Fruit fly (Drosophila melanogaster) whole organism, prepupa: ENCODE data around the gene CalpB.

Experiments
- CG10631 ChIP-seq: fragments of 200-800 bp; sonication (Bioruptor generic); optimal IDR thresholded peaks from 2 replicates; lab custom pipeline; 2016; ENCODE audit warnings: missing biosample characterization, missing genetic modification characterization
- CG11902 ChIP-seq: fragments of 200-800 bp; sonication (Bioruptor generic); optimal IDR thresholded peaks from 3 replicates; lab custom pipeline; 2016; ENCODE audit warnings: missing biosample characterization, missing genetic modification characterization
- CG15336 ChIP-seq: fragments of 200-800 bp; sonication (Bioruptor generic); IDR thresholded peaks from 2 replicates; pipeline ENCODE4 v1.3.6; 2022; ENCODE audit warnings: missing biosample characterization, missing genetic modification characterization
- CG16779 ChIP-seq: fragments of 200-800 bp; sonication (Bioruptor generic); optimal IDR thresholded peaks from 3 replicates; lab custom pipeline; 2017; ENCODE audit warnings: missing biosample characterization, mild to moderate bottlenecking, missing genetic modification characterization
- CG3032 ChIP-seq: fragments of 200-800 bp; optimal IDR thresholded peaks from 2 replicates; lab custom pipeline; 2019; ENCODE audit warnings: missing biosample characterization, mild to moderate bottlenecking, missing genetic modification characterization, moderate library complexity
- CG31627 ChIP-seq: fragments of 200-800 bp; sonication (Bioruptor generic); optimal IDR thresholded peaks from 3 replicates; lab custom pipeline; 2016; ENCODE audit warnings: missing biosample characterization, missing genetic modification characterization
- CG32006 ChIP-seq: fragments of 200-800 bp; sonication (Bioruptor generic); optimal IDR thresholded peaks from 3 replicates; lab custom pipeline; 2017; ENCODE audit warnings: missing biosample characterization, mild to moderate bottlenecking, missing genetic modification characterization
- CG34406 ChIP-seq: fragments of 200-800 bp; sonication (Bioruptor generic); optimal IDR thresholded peaks from 3 replicates; lab custom pipeline; 2016; ENCODE audit warnings: missing biosample characterization, missing genetic modification characterization
- CG3919 ChIP-seq: fragments of 200-800 bp; sonication (Bioruptor generic); optimal IDR thresholded peaks from 3 replicates; lab custom pipeline; 2016; ENCODE audit warnings: missing biosample characterization, missing genetic modification characterization
- CG4318 ChIP-seq: fragments of 200-800 bp; sonication (Bioruptor generic); optimal IDR thresholded peaks from 3 replicates; lab custom pipeline; 2017; ENCODE audit warnings: missing biosample characterization, mild to moderate bottlenecking, missing genetic modification characterization
- CG6163 ChIP-seq: fragments of 200-800 bp; sonication (Bioruptor generic); IDR thresholded peaks from 3 replicates; pipeline ENCODE4 v1.3.6; 2022; ENCODE audit warnings: missing biosample characterization, missing genetic modification characterization
- CG6276 ChIP-seq: fragments of 200-800 bp; sonication (Bioruptor generic); optimal IDR thresholded peaks from 2 replicates; lab custom pipeline; 2017; ENCODE audit warnings: missing biosample characterization, mild to moderate bottlenecking, missing genetic modification characterization
- CG6792 ChIP-seq: fragments of 200-800 bp; sonication (Bioruptor generic); optimal IDR thresholded peaks from 3 replicates; lab custom pipeline; 2016; ENCODE audit warnings: missing biosample characterization, missing genetic modification characterization
- CG6808 ChIP-seq: fragments of 200-800 bp; sonication (Bioruptor generic); optimal IDR thresholded peaks from 3 replicates; lab custom pipeline; 2017; ENCODE audit warnings: missing biosample characterization, missing genetic modification characterization, mild to moderate bottlenecking, moderate library complexity, missing genetic modification reagents
- CG6854 ChIP-seq: fragments of 200-800 bp; sonication (Bioruptor generic); optimal IDR thresholded peaks from 2 replicates; lab custom pipeline; 2017; ENCODE audit warnings: missing biosample characterization, mild to moderate bottlenecking, missing genetic modification characterization
- CG7368 ChIP-seq: fragments of 200-800 bp; sonication (Bioruptor generic); optimal IDR thresholded peaks from 3 replicates; lab custom pipeline; 2016; ENCODE audit warnings: missing biosample characterization, missing genetic modification characterization
- CG8119 ChIP-seq: fragments of 200-800 bp; sonication (Bioruptor generic); IDR thresholded peaks from 3 replicates; pipeline ENCODE4 v1.3.6; 2022; ENCODE audit warnings: missing biosample characterization, missing genetic modification characterization
- CG8319 ChIP-seq: fragments of 200-800 bp; sonication (Bioruptor generic); optimal IDR thresholded peaks from 3 replicates; lab custom pipeline; 2016; ENCODE audit warnings: missing biosample characterization, missing genetic modification characterization
- CG8632 ChIP-seq: fragments of 200-800 bp; sonication (Bioruptor generic); optimal IDR thresholded peaks from 3 replicates; lab custom pipeline; 2016; ENCODE audit warnings: missing biosample characterization, missing genetic modification characterization
- CG9139 ChIP-seq: fragments of 200-800 bp; sonication (Bioruptor generic); optimal IDR thresholded peaks from 3 replicates; lab custom pipeline; 2017; ENCODE audit warnings: missing biosample characterization, mild to moderate bottlenecking, missing genetic modification characterization
- Eip78C ChIP-seq: fragments of 200-800 bp; sonication (Bioruptor generic); peaks from one replicate; lab custom pipeline; 2016; ENCODE audit warnings: missing biosample characterization, missing genetic modification characterization
- Eip93F ChIP-seq: fragments of 200-800 bp; sonication (Bioruptor generic); optimal IDR thresholded peaks from 2 replicates; lab custom pipeline; 2016; ENCODE audit warnings: missing biosample characterization, mild to moderate bottlenecking, missing genetic modification characterization
- Ets21C ChIP-seq: fragments of 200-800 bp; sonication (Bioruptor generic); optimal IDR thresholded peaks from 3 replicates; lab custom pipeline; 2016; ENCODE audit warnings: missing biosample characterization, missing genetic modification characterization
- Ets96B ChIP-seq: fragments of 200-800 bp; optimal IDR thresholded peaks from 2 replicates; lab custom pipeline; 2019; ENCODE audit warnings: missing biosample characterization, mild to moderate bottlenecking, missing genetic modification characterization, moderate library complexity
- Gug ChIP-seq: fragments of 200-800 bp; sonication (Bioruptor generic); IDR thresholded peaks from 2 replicates; pipeline ENCODE4 v1.3.6; 2022; ENCODE audit warnings: missing biosample characterization, missing genetic modification characterization
- Met ChIP-seq: fragments of 200-800 bp; sonication (Bioruptor generic); optimal IDR thresholded peaks from 3 replicates; lab custom pipeline; 2016; ENCODE audit warnings: missing biosample characterization, missing genetic modification characterization
- OdsH ChIP-seq: fragments of 200-800 bp; sonication (Bioruptor generic); optimal IDR thresholded peaks from 3 replicates; lab custom pipeline; 2016; ENCODE audit warnings: missing biosample characterization, missing genetic modification characterization
- Sox102F ChIP-seq: fragments of 200-800 bp; sonication (Bioruptor generic); optimal IDR thresholded peaks from 2 replicates; lab custom pipeline; 2016; ENCODE audit warnings: missing biosample characterization, mild to moderate bottlenecking, missing genetic modification characterization
- Sox14 ChIP-seq: fragments of 200-800 bp; sonication (Bioruptor generic); optimal IDR thresholded peaks from 3 replicates; lab custom pipeline; 2016; ENCODE audit warnings: missing biosample characterization, missing genetic modification characterization
- Sox15 ChIP-seq: fragments of 200-800 bp; sonication (Bioruptor generic); optimal IDR thresholded peaks from 3 replicates; lab custom pipeline; 2016; ENCODE audit warnings: missing biosample characterization, missing genetic modification characterization
- achi ChIP-seq: fragments of 200-800 bp; sonication (Bioruptor generic); optimal IDR thresholded peaks from 3 replicates; lab custom pipeline; 2016; ENCODE audit warnings: missing biosample characterization, missing genetic modification characterization
- acj6 ChIP-seq: fragments of 200-800 bp; sonication (Bioruptor generic); optimal IDR thresholded peaks from 3 replicates; lab custom pipeline; 2016; ENCODE audit warnings: missing biosample characterization, missing genetic modification characterization
- cyc ChIP-seq: fragments of 200-800 bp; sonication (Bioruptor generic); optimal IDR thresholded peaks from 3 replicates; lab custom pipeline; 2016; ENCODE audit warnings: missing biosample characterization, missing genetic modification characterization
- dsx ChIP-seq: fragments of 200-800 bp; optimal IDR thresholded peaks from 3 replicates; lab custom pipeline; 2019; ENCODE audit warnings: missing biosample characterization, mild to moderate bottlenecking, missing genetic modification characterization, moderate library complexity; ENCODE audit not compliant: poor library complexity, severe bottlenecking
- eg ChIP-seq: fragments of 200-800 bp; sonication (Bioruptor generic); IDR thresholded peaks from 3 replicates; pipeline ENCODE4 v1.3.6; 2022; ENCODE audit warnings: missing biosample characterization, missing genetic modification characterization
- esn ChIP-seq: fragments of 200-800 bp; sonication (Bioruptor generic); optimal IDR thresholded peaks from 2 replicates; lab custom pipeline; 2016; ENCODE audit warnings: missing biosample characterization, mild to moderate bottlenecking, missing genetic modification characterization, moderate library complexity
- fd59A ChIP-seq: fragments of 200-800 bp; sonication (Bioruptor generic); optimal IDR thresholded peaks from 2 replicates; lab custom pipeline; 2017; ENCODE audit warnings: missing biosample characterization, mild to moderate bottlenecking, missing genetic modification characterization, missing genetic modification reagents
- fkh ChIP-seq: fragments of 200-800 bp; sonication (Bioruptor generic); optimal IDR thresholded peaks from 3 replicates; lab custom pipeline; 2017; ENCODE audit warnings: missing biosample characterization, mild to moderate bottlenecking, missing genetic modification characterization, moderate library complexity
- lz ChIP-seq: fragments of 200-800 bp; sonication (Bioruptor generic); optimal IDR thresholded peaks from 3 replicates; lab custom pipeline; 2016; ENCODE audit warnings: missing biosample characterization, missing genetic modification characterization
- salr ChIP-seq, 2 experiments: fragments of 200-800 bp; sonication (Bioruptor generic); optimal IDR thresholded peaks; 3 replicates each; lab custom pipeline; 2016 to 2018; ENCODE audit warnings: missing biosample characterization in 2 of 2, missing genetic modification characterization in 2 of 2, mild to moderate bottlenecking in 1 of 2
- spab ChIP-seq: fragments of 200-800 bp; sonication (Bioruptor generic); optimal IDR thresholded peaks from 2 replicates; lab custom pipeline; 2017; ENCODE audit warnings: missing biosample characterization, mild to moderate bottlenecking, missing genetic modification characterization, missing genetic modification reagents
- ss ChIP-seq, 2 experiments: fragments of 200-800 bp; sonication (Bioruptor generic); optimal IDR thresholded peaks; 2 replicates in 1 of 2; 3 replicates in 1 of 2; lab custom pipeline; 2017 to 2018; ENCODE audit warnings: mild to moderate bottlenecking in 2 of 2, missing biosample characterization in 2 of 2, missing genetic modification characterization in 2 of 2, moderate library complexity in 1 of 2
- svp ChIP-seq: fragments of 200-800 bp; sonication (Bioruptor generic); peaks from one replicate; lab custom pipeline; 2016; ENCODE audit warnings: missing biosample characterization, missing genetic modification characterization
- topi ChIP-seq: fragments of 200-800 bp; sonication (Bioruptor generic); optimal IDR thresholded peaks from 3 replicates; lab custom pipeline; 2016; ENCODE audit warnings: missing biosample characterization, missing genetic modification characterization
- vri ChIP-seq: fragments of 200-800 bp; sonication (Bioruptor generic); optimal IDR thresholded peaks from 3 replicates; lab custom pipeline; 2016; ENCODE audit warnings: missing biosample characterization, mild to moderate bottlenecking, missing genetic modification characterization

Gene CalpB

dm6 chr3L:9853895-9854470 lies 34.6 kb upstream of the CalpB start (continued):
- TF ChIP-seq fkh (GFP tag; lab: Kevin White, UChicago) (peak; percentile 14), CG11902 (GFP tag; lab: Kevin White, UChicago) (no peak), CG8119 (GFP tag; lab: Robert Waterston, UW) (no peak), esn (GFP tag; lab: Kevin White, UChicago) (no peak), CG9139 (no peak), Ets96B (tag; lab: Kevin White, UChicago) (peak; percentile 1), CG8319 (GFP tag; lab: Kevin White, UChicago) (no peak), CG4318 (GFP tag; lab: Kevin White, UChicago) (no peak), vri (GFP tag; lab: Kevin White, UChicago) (peak; percentile 82), dsx (peak; percentile 95), Sox102F (GFP tag; lab: Kevin White, UChicago) (no peak), spab (GFP tag; lab: Kevin White, UChicago) (no peak)
- TF ChIP-seq, all 60 proteins: peak for 15

- TF ChIP-seq Eip93F (GFP tag; lab: Kevin White, UChicago) (no peak), CG3032 (tag; lab: Kevin White, UChicago) (no peak), eg (GFP tag; lab: Robert Waterston, UW) (0 out of 3 replicates have a peak, but pooled peaks have one; percentile 10), CG6163 (GFP tag; lab: Robert Waterston, UW) (no peak; the same call in 2 of the 3 replicates), Sox15 (GFP tag; lab: Kevin White, UChicago) (no peak), acj6 (no peak), Ets96B (tag; lab: Kevin White, UChicago) (no peak), cyc (no peak), ss (GFP tag; optimal IDR thresholded peaks at IDR 0.05; lab: Kevin White, UChicago) (no peak), CG32006 (no peak), Met (GFP tag; lab: Kevin White, UChicago) (no peak), CG8319 (GFP tag; lab: Kevin White, UChicago) (no peak), achi (no peak), CG6276 (GFP tag; lab: Kevin White, UChicago) (peak; percentile 84), topi (GFP tag; lab: Kevin White, UChicago) (no peak), CG15336 (GFP tag; lab: Robert Waterston, UW) (0 out of 2 replicates have a peak, but pooled peaks have one; percentile 8), CG7368 (GFP tag; lab: Kevin White, UChicago) (no peak), CG11902 (GFP tag; lab: Kevin White, UChicago) (no peak), CG3919 (GFP tag; lab: Kevin White, UChicago) (no peak), CG16779 (tag; lab: Kevin White, UChicago) (no peak), spab (GFP tag; lab: Kevin White, UChicago) (no peak), lz (GFP tag; lab: Kevin White, UChicago) (peak; percentile 17), CG31627 (GFP tag; lab: Kevin White, UChicago) (peak; percentile 11), salr (GFP tag; optimal IDR thresholded peaks at IDR 0.05; lab: Kevin White, UChicago) (no peak), CG10631 (GFP tag; lab: Kevin White, UChicago) (no peak), OdsH (GFP tag; lab: Kevin White, UChicago) (no peak), dsx (no peak), Ets21C (GFP tag; lab: Kevin White, UChicago) (no peak), fd59A (no peak), vri (GFP tag; lab: Kevin White, UChicago) (no peak), CG6808 (GFP tag; lab: Kevin White, UChicago) (no peak), CG4318 (GFP tag; lab: Kevin White, UChicago) (no peak), Sox102F (GFP tag; lab: Kevin White, UChicago) (no peak), CG6792 (no peak), CG6854 (GFP tag; lab: Kevin White, UChicago) (peak; percentile 17), fkh (GFP tag; lab: Kevin White, UChicago) (peak; percentile 79), CG9139 (no peak), svp (GFP tag; lab: Kevin White, UChicago) (peak; percentile 50), CG8632 (no peak), CG34406 (no peak), Gug (GFP tag; lab: Robert Waterston, UW) (no peak), CG8119 (GFP tag; lab: Robert Waterston, UW) (no peak), Sox14 (GFP tag; lab: Kevin White, UChicago) (peak; percentile 25), Eip78C (peak; percentile 61)
These were observed 33.7 kb upstream of the CalpB start, which contains the start of gene RasGAP1 for dm6 chr3L:9854583-9855519. TSS of gene RasGAP1 (minus strand) at chr3L:9855285.
